Worm (Caenorhabditis elegans) whole organism, L4 larva: ENCODE results near the gene K02F6.5.
"Not testable (repeated sequence)": the region's sequence is repeated elsewhere in the genome, so short reads cannot be mapped to it uniquely, and the experiment has no call there.

Source experiments
- D1046.2 ChIP-seq: fragments of 200-800 bp; sonication (Bioruptor generic); IDR thresholded peaks from 2 replicates; pipeline ENCODE4 v1.3.6; 2022; ENCODE audit warnings: missing genetic modification characterization, missing compliant biosample characterization
- F10B5.3 ChIP-seq: sonication (generic microtip); optimal IDR thresholded peaks from 2 replicates; lab custom pipeline; 2016; ENCODE audit warnings: mild to moderate bottlenecking, missing genetic modification characterization, missing compliant biosample characterization
- F37D6.2 ChIP-seq: sonication (generic microtip); optimal IDR thresholded peaks from 2 replicates; lab custom pipeline; 2016; ENCODE audit warnings: mild to moderate bottlenecking, missing genetic modification characterization, missing compliant biosample characterization
- Y48G9A.11 ChIP-seq: fragments of 200-800 bp; sonication (Bioruptor generic); IDR thresholded peaks from 2 replicates; pipeline ENCODE4 v1.3.6; 2022; ENCODE audit warnings: missing genetic modification reagents, missing genetic modification characterization, missing compliant biosample characterization
- Y75B8A.6 ChIP-seq: fragments of 200-800 bp; sonication (Bioruptor generic); IDR thresholded peaks from 2 replicates; pipeline ENCODE4 v1.3.6; 2022; ENCODE audit warnings: missing genetic modification reagents, missing genetic modification characterization, missing compliant biosample characterization
- aha-1 ChIP-seq: fragments of 150-350 bp; peaks from one replicate; lab custom pipeline; 2014; ENCODE audit warnings: missing biosample characterization, missing genetic modification characterization
- ceh-44 ChIP-seq: fragments of 200-800 bp; sonication (Bioruptor generic); IDR thresholded peaks from 2 replicates; pipeline ENCODE4 v1.3.6; 2022; ENCODE audit warnings: missing genetic modification reagents, missing genetic modification characterization, missing compliant biosample characterization
- ces-1 ChIP-seq: fragments of 150-350 bp; sonication (generic microtip); optimal IDR thresholded peaks from 4 replicates; lab custom pipeline; 2014; ENCODE audit warnings: missing biosample characterization, missing genetic modification reagents, missing genetic modification characterization
- ctbp-1 ChIP-seq: fragments of 200-800 bp; sonication (Bioruptor generic); IDR thresholded peaks from 2 replicates; pipeline ENCODE4 v1.3.6; 2022; ENCODE audit warnings: missing genetic modification reagents, missing genetic modification characterization, missing compliant biosample characterization
- daf-16 ChIP-seq, 3 experiments: sonication (generic microtip); optimal IDR thresholded peaks; 2 replicates each; lab custom pipeline; 2016 to 2017; ENCODE audit warnings: missing genetic modification characterization in 3 of 3, missing genetic modification reagents in 3 of 3, mild to moderate bottlenecking in 2 of 3, missing compliant biosample characterization in 2 of 3, missing biosample characterization in 1 of 3, moderate library complexity in 1 of 3
- dpl-1 ChIP-seq: fragments of 150-350 bp; optimal IDR thresholded peaks from 2 replicates; lab custom pipeline; 2014; ENCODE audit warnings: missing biosample characterization, missing genetic modification reagents, missing genetic modification characterization
- duxl-1 ChIP-seq: sonication (generic microtip); optimal IDR thresholded peaks from 2 replicates; lab custom pipeline; 2016; ENCODE audit warnings: mild to moderate bottlenecking, missing genetic modification characterization, moderate library complexity, missing compliant biosample characterization; ENCODE audit not compliant: poor library complexity
- dve-1 ChIP-seq: sonication (generic microtip); optimal IDR thresholded peaks from 2 replicates; lab custom pipeline; 2017; ENCODE audit warnings: antibody characterized with exemption, mild to moderate bottlenecking, missing genetic modification characterization, missing compliant biosample characterization; ENCODE audit not compliant: insufficient read depth
- fkh-10 ChIP-seq: fragments of 150-350 bp; optimal IDR thresholded peaks from 2 replicates; lab custom pipeline; 2014; ENCODE audit warnings: missing biosample characterization, missing genetic modification reagents, missing genetic modification characterization
- fos-1 ChIP-seq: fragments of 150-350 bp; optimal IDR thresholded peaks from 2 replicates; lab custom pipeline; 2014; ENCODE audit warnings: missing biosample characterization, missing genetic modification characterization
- hif-1 ChIP-seq, 2 experiments: sonication (generic microtip); optimal IDR thresholded peaks; 2 replicates each; lab custom pipeline; 2016 to 2017; ENCODE audit warnings: missing compliant biosample characterization in 2 of 2, missing genetic modification characterization in 2 of 2, missing genetic modification reagents in 2 of 2, missing genotype in 2 of 2, mild to moderate bottlenecking in 1 of 2
- hlh-11 ChIP-seq: fragments of 200-800 bp; sonication (Bioruptor generic); optimal IDR thresholded peaks from 2 replicates; lab custom pipeline; 2018; ENCODE audit warnings: mild to moderate bottlenecking, missing genetic modification characterization, missing compliant biosample characterization
- hmg-1.1 ChIP-seq: fragments of 200-800 bp; sonication (Bioruptor generic); IDR thresholded peaks from 2 replicates; pipeline ENCODE4 v1.3.6; 2022; ENCODE audit warnings: missing genetic modification reagents, missing genetic modification characterization, missing compliant biosample characterization
- lin-38 ChIP-seq: fragments of 200-800 bp; sonication (Bioruptor generic); IDR thresholded peaks from 2 replicates; pipeline ENCODE4 v1.3.6; 2022; ENCODE audit warnings: missing genetic modification reagents, missing genetic modification characterization, missing compliant biosample characterization
- mxl-2 ChIP-seq: fragments of 200-800 bp; sonication (Bioruptor generic); conservative IDR thresholded peaks from 2 replicates; pipeline ENCODE4 v1.3.6; 2022; ENCODE audit warnings: missing genetic modification reagents, missing genetic modification characterization, missing compliant biosample characterization
- nhr-237 ChIP-seq: sonication (generic microtip); optimal IDR thresholded peaks from 2 replicates; lab custom pipeline; 2017; ENCODE audit warnings: missing biosample characterization, missing genetic modification characterization
- nhr-25 ChIP-seq: sonication (generic microtip); optimal IDR thresholded peaks from 2 replicates; lab custom pipeline; 2017; ENCODE audit warnings: missing genetic modification characterization, mild to moderate bottlenecking, missing compliant biosample characterization, antibody characterized with exemption, moderate library complexity, borderline replicate concordance; ENCODE audit not compliant: insufficient read depth
- nhr-28 ChIP-seq: fragments of 150-350 bp; optimal IDR thresholded peaks from 2 replicates; lab custom pipeline; 2014; ENCODE audit warnings: missing biosample characterization, missing genetic modification characterization
- nhr-76 ChIP-seq: fragments of 150-350 bp; optimal IDR thresholded peaks from 2 replicates; lab custom pipeline; 2014; ENCODE audit warnings: missing biosample characterization, missing genetic modification characterization
- pha-4 ChIP-seq, 2 experiments: fragments of 150-350 bp in 1 of 2; fragments of 200-800 bp in 1 of 2; sonication (Bioruptor generic) in 1 of 2; IDR thresholded peaks in 1 of 2; optimal IDR thresholded peaks in 1 of 2; 2 replicates each; pipeline versions ENCODE4 v1.3.6 to Lab custom; 2014 to 2022; ENCODE audit warnings: missing genetic modification characterization in 2 of 2, missing genetic modification reagents in 2 of 2, missing biosample characterization in 1 of 2, missing compliant biosample characterization in 1 of 2
- php-3 ChIP-seq: fragments of 200-800 bp; sonication (Bioruptor generic); IDR thresholded peaks from 2 replicates; pipeline ENCODE4 v1.3.6; 2022; ENCODE audit warnings: missing genetic modification reagents, missing genetic modification characterization, missing compliant biosample characterization
- pqm-1 ChIP-seq: sonication (generic microtip); optimal IDR thresholded peaks from 2 replicates; lab custom pipeline; 2017; ENCODE audit warnings: missing biosample characterization, missing genetic modification characterization
- rbr-2 ChIP-seq: sonication (generic microtip); optimal IDR thresholded peaks from 2 replicates; lab custom pipeline; 2016; ENCODE audit warnings: missing genotype, missing genetic modification characterization, missing compliant biosample characterization
- tag-97 ChIP-seq: fragments of 200-800 bp; sonication (Bioruptor generic); IDR thresholded peaks from 2 replicates; pipeline ENCODE4 v1.3.6; 2022; ENCODE audit warnings: missing genetic modification characterization, missing compliant biosample characterization
- unc-130 ChIP-seq: sonication (generic microtip); optimal IDR thresholded peaks from 2 replicates; lab custom pipeline; 2016; ENCODE audit warnings: missing genetic modification reagents, missing genetic modification characterization, missing compliant biosample characterization
- zfp-3 ChIP-seq: fragments of 200-800 bp; sonication (Bioruptor generic); conservative IDR thresholded peaks from 2 replicates; pipeline ENCODE4 v1.3.6; 2022; ENCODE audit warnings: missing genetic modification reagents, missing genetic modification characterization, missing compliant biosample characterization
- zip-11 ChIP-seq: fragments of 200-800 bp; sonication (Bioruptor generic); IDR thresholded peaks from 2 replicates; pipeline ENCODE4 v1.3.6; 2022; ENCODE audit warnings: missing genetic modification characterization, missing compliant biosample characterization
- zip-2 ChIP-seq: fragments of 150-350 bp; optimal IDR thresholded peaks from 2 replicates; lab custom pipeline; 2014; ENCODE audit warnings: missing biosample characterization, missing genetic modification characterization
- ztf-11 ChIP-seq: fragments of 150-350 bp; optimal IDR thresholded peaks from 2 replicates; lab custom pipeline; 2014; ENCODE audit warnings: missing biosample characterization, missing genetic modification characterization
- ztf-7 ChIP-seq: fragments of 150-350 bp; optimal IDR thresholded peaks from 2 replicates; lab custom pipeline; 2014; ENCODE audit warnings: missing biosample characterization, missing genetic modification characterization

The K02F6.5 gene

ce11 chrII:2534459-2534858, at the start of gene K02F6.5:
Gene K02F6.5 (plus strand): TSS chrII:2534759.
- not testable (repeated sequence) for TF ChIP-seq tag-97 (GFP tag; lab: Robert Waterston, UW); ztf-7; nhr-76
- TF ChIP-seq, all 104 proteins: peak for 0; not testable (repeated sequence) for 104

ce11 chrII:2488386-2488785, 46.2 kb upstream of the K02F6.5 start, which contains the start of gene F53G2.1:
Gene F53G2.1 (plus strand): TSS chrII:2488686.
- no peak for TF ChIP-seq fkh-10 (GFP tag; lab: Kevin White, UChicago)
- no peak for TF ChIP-seq lin-38 (GFP tag; lab: Robert Waterston, UW)
- TF ChIP-seq rbr-2 (tag; lab: Kevin White, UChicago): no peak
- no peak for TF ChIP-seq mxl-2
- no peak for TF ChIP-seq fos-1
- no peak for TF ChIP-seq aha-1 (tag; lab: Kevin White, UChicago)
- no peak for TF ChIP-seq pha-4 (GFP tag; IDR thresholded peaks at IDR 0.05; lab: Robert Waterston, UW)
- TF ChIP-seq pha-4 (tag; optimal IDR thresholded peaks at IDR 0.05; lab: Kevin White, UChicago): no peak
- TF ChIP-seq F10B5.3 (tag; lab: Kevin White, UChicago): no peak

ce11 chrII:2503703-2504430, 30.7 kb upstream of the K02F6.5 start:
- TF ChIP-seq zip-11 (GFP tag; lab: Robert Waterston, UW) (no peak), dpl-1 (peak; percentile 12), php-3 (GFP tag; lab: Robert Waterston, UW) (no peak), duxl-1 (tag; lab: Kevin White, UChicago) (peak; percentile 96), ctbp-1 (no peak), Y48G9A.11 (GFP tag; lab: Robert Waterston, UW) (peak; percentile 36; the same call in 1 of the 2 replicates), ceh-44 (GFP tag; lab: Robert Waterston, UW) (no peak), hmg-1.1 (GFP tag; lab: Robert Waterston, UW) (no peak), D1046.2 (no peak), nhr-237 (tag; lab: Kevin White, UChicago) (no peak), nhr-28 (tag; lab: Kevin White, UChicago) (peak; percentile 54), pqm-1 (tag; lab: Kevin White, UChicago) (peak; percentile 47), nhr-25 (no peak), zip-2 (tag; lab: Kevin White, UChicago) (no peak), dve-1 (tag; lab: Kevin White, UChicago) (peak; percentile 17), hlh-11 (tag; lab: Kevin White, UChicago) (peak; percentile 41), F37D6.2 (tag; lab: Kevin White, UChicago) (no peak), pha-4 (GFP tag; IDR thresholded peaks at IDR 0.05; lab: Robert Waterston, UW) (no peak), pha-4 (tag; optimal IDR thresholded peaks at IDR 0.05; lab: Kevin White, UChicago) (no peak), Y75B8A.6 (GFP tag; lab: Robert Waterston, UW) (no peak), zfp-3 (GFP tag; lab: Robert Waterston, UW) (no peak), ces-1 (GFP tag; lab: Kevin White, UChicago) (no peak), tag-97 (GFP tag; lab: Robert Waterston, UW) (no peak), ztf-11 (no peak), unc-130 (GFP tag; lab: Kevin White, UChicago) (no peak), daf-16 (GFP tag; optimal IDR thresholded peaks at IDR 0.05; lab: Kevin White, UChicago) (no peak), daf-16 (tag; optimal IDR thresholded peaks at IDR 0.05; lab: Kevin White, UChicago) (peak; percentile 25), hif-1 (tag; optimal IDR thresholded peaks at IDR 0.05; lab: Kevin White, UChicago) (no peak)
